Worm (Caenorhabditis elegans) whole organism, late embryonic: Measurements from ENCODE around the gene D2063.1.

Experiments
- F13H6.1 ChIP-seq: sonication (generic microtip); optimal IDR thresholded peaks from 2 replicates; lab custom pipeline; 2016; ENCODE audit warnings: missing genetic modification characterization, missing compliant biosample characterization
- K09A11.1 ChIP-seq: sonication (generic microtip); optimal IDR thresholded peaks from 2 replicates; lab custom pipeline; 2017; ENCODE audit warnings: antibody characterized with exemption, mild to moderate bottlenecking, missing genetic modification characterization, missing compliant biosample characterization; ENCODE audit not compliant: insufficient read depth
- T23F11.4 ChIP-seq: fragments of 200-800 bp; sonication (Bioruptor generic); optimal IDR thresholded peaks from 2 replicates; lab custom pipeline; 2018; ENCODE audit warnings: mild to moderate bottlenecking, missing genetic modification characterization, missing compliant biosample characterization
- ceh-14 ChIP-seq: sonication (generic microtip); optimal IDR thresholded peaks from 2 replicates; lab custom pipeline; 2016; ENCODE audit warnings: missing genotype, missing genetic modification characterization, missing compliant biosample characterization
- ceh-2 ChIP-seq: sonication (generic microtip); optimal IDR thresholded peaks from 2 replicates; lab custom pipeline; 2016; ENCODE audit warnings: missing genotype, missing genetic modification characterization, missing compliant biosample characterization
- ceh-30 ChIP-seq: fragments of 150-350 bp; optimal IDR thresholded peaks from 2 replicates; lab custom pipeline; 2014; ENCODE audit warnings: missing biosample characterization, missing genetic modification characterization
- ceh-31 ChIP-seq: sonication (generic microtip); optimal IDR thresholded peaks from 2 replicates; lab custom pipeline; 2016; ENCODE audit warnings: missing genetic modification characterization, missing compliant biosample characterization
- ceh-34 ChIP-seq: sonication (generic microtip); optimal IDR thresholded peaks from 2 replicates; lab custom pipeline; 2016; ENCODE audit warnings: mild to moderate bottlenecking, missing genetic modification characterization, missing compliant biosample characterization
- ceh-45 ChIP-seq: fragments of 200-800 bp; sonication (Bioruptor generic); IDR thresholded peaks from 2 replicates; pipeline ENCODE4 v1.3.6; 2022; ENCODE audit warnings: missing genetic modification reagents, missing genetic modification characterization, missing compliant biosample characterization
- ceh-48 ChIP-seq: sonication (generic microtip); optimal IDR thresholded peaks from 2 replicates; lab custom pipeline; 2016; ENCODE audit warnings: missing genetic modification characterization, inconsistent platforms, missing compliant biosample characterization
- ceh-9 ChIP-seq: sonication (generic microtip); optimal IDR thresholded peaks from 2 replicates; lab custom pipeline; 2016; ENCODE audit warnings: mild to moderate bottlenecking, missing genetic modification characterization, inconsistent platforms, missing compliant biosample characterization
- dmd-4 ChIP-seq: sonication (generic microtip); optimal IDR thresholded peaks from 2 replicates; lab custom pipeline; 2016; ENCODE audit warnings: borderline replicate concordance, missing genetic modification characterization, missing compliant biosample characterization
- dve-1 ChIP-seq: sonication (generic microtip); optimal IDR thresholded peaks from 2 replicates; lab custom pipeline; 2017; ENCODE audit warnings: antibody characterized with exemption, mild to moderate bottlenecking, missing genetic modification characterization, missing compliant biosample characterization
- elt-2 ChIP-seq: sonication (generic microtip); optimal IDR thresholded peaks from 2 replicates; lab custom pipeline; 2016; ENCODE audit warnings: missing genetic modification reagents, missing genetic modification characterization, missing compliant biosample characterization
- elt-4 ChIP-seq: sonication (generic microtip); optimal IDR thresholded peaks from 2 replicates; lab custom pipeline; 2016; ENCODE audit warnings: missing genetic modification characterization, missing compliant biosample characterization
- ets-4 ChIP-seq: sonication (generic microtip); optimal IDR thresholded peaks from 2 replicates; lab custom pipeline; 2016; ENCODE audit warnings: missing genetic modification characterization, missing compliant biosample characterization
- eyg-1 ChIP-seq: sonication (generic microtip); optimal IDR thresholded peaks from 2 replicates; lab custom pipeline; 2016; ENCODE audit warnings: missing genotype, missing genetic modification characterization, missing compliant biosample characterization
- fax-1 ChIP-seq: sonication (generic microtip); optimal IDR thresholded peaks from 2 replicates; lab custom pipeline; 2016; ENCODE audit warnings: missing genotype, missing genetic modification characterization, missing compliant biosample characterization
- fkh-10 ChIP-seq: fragments of 150-350 bp; optimal IDR thresholded peaks from 2 replicates; lab custom pipeline; 2014; ENCODE audit warnings: missing biosample characterization, missing genetic modification reagents, missing genetic modification characterization
- fkh-6 ChIP-seq: sonication (generic microtip); optimal IDR thresholded peaks from 2 replicates; lab custom pipeline; 2016; ENCODE audit warnings: missing genetic modification characterization, missing compliant biosample characterization
- gmeb-2 ChIP-seq: sonication (generic microtip); optimal IDR thresholded peaks from 2 replicates; lab custom pipeline; 2016; ENCODE audit warnings: missing genetic modification characterization, inconsistent platforms, missing compliant biosample characterization
- hlh-13 ChIP-seq: fragments of 200-800 bp; sonication (Bioruptor generic); optimal IDR thresholded peaks from 2 replicates; lab custom pipeline; 2018; ENCODE audit warnings: mild to moderate bottlenecking, missing genetic modification characterization, missing compliant biosample characterization
- hlh-6 ChIP-seq: sonication (generic microtip); optimal IDR thresholded peaks from 2 replicates; lab custom pipeline; 2016; ENCODE audit warnings: missing genotype, missing genetic modification characterization, missing compliant biosample characterization
- hlh-8 ChIP-seq: sonication (generic microtip); optimal IDR thresholded peaks from 2 replicates; lab custom pipeline; 2016; ENCODE audit warnings: missing genotype, missing genetic modification characterization, missing compliant biosample characterization
- lim-6 ChIP-seq: sonication (generic microtip); optimal IDR thresholded peaks from 2 replicates; lab custom pipeline; 2016; ENCODE audit warnings: missing genetic modification characterization, missing compliant biosample characterization
- mec-3 ChIP-seq: sonication (generic microtip); optimal IDR thresholded peaks from 2 replicates; lab custom pipeline; 2016; ENCODE audit warnings: borderline replicate concordance, missing genetic modification characterization, missing compliant biosample characterization
- nfya-1 ChIP-seq: sonication (generic microtip); optimal IDR thresholded peaks from 2 replicates; lab custom pipeline; 2017; ENCODE audit warnings: missing genetic modification characterization, mild to moderate bottlenecking, missing compliant biosample characterization, antibody characterized with exemption, moderate library complexity
- nhr-11 ChIP-seq: fragments of 150-350 bp; optimal IDR thresholded peaks from 2 replicates; lab custom pipeline; 2014; ENCODE audit warnings: missing biosample characterization, missing genetic modification characterization
- nhr-232 ChIP-seq: sonication (generic microtip); optimal IDR thresholded peaks from 2 replicates; lab custom pipeline; 2016; ENCODE audit warnings: missing genetic modification characterization, missing compliant biosample characterization
- pax-1 ChIP-seq: fragments of 150-350 bp; optimal IDR thresholded peaks from 2 replicates; lab custom pipeline; 2014; ENCODE audit warnings: missing biosample characterization, missing genetic modification characterization
- pqm-1 ChIP-seq: sonication (generic microtip); optimal IDR thresholded peaks from 2 replicates; lab custom pipeline; 2016; ENCODE audit warnings: missing genetic modification characterization, missing compliant biosample characterization
- pros-1 ChIP-seq: fragments of 150-350 bp; optimal IDR thresholded peaks from 2 replicates; lab custom pipeline; 2014; ENCODE audit warnings: missing biosample characterization, missing genetic modification reagents, missing genetic modification characterization
- rnt-1 ChIP-seq: sonication (generic microtip); optimal IDR thresholded peaks from 2 replicates; lab custom pipeline; 2016; ENCODE audit warnings: missing genetic modification characterization, missing compliant biosample characterization
- syd-9 ChIP-seq: sonication (generic microtip); optimal IDR thresholded peaks from 2 replicates; lab custom pipeline; 2016; ENCODE audit warnings: mild to moderate bottlenecking, missing genetic modification characterization, moderate library complexity, missing compliant biosample characterization
- tbx-2 ChIP-seq: sonication (generic microtip); optimal IDR thresholded peaks from 2 replicates; lab custom pipeline; 2016; ENCODE audit warnings: missing genetic modification characterization, missing compliant biosample characterization
- tbx-7 ChIP-seq: sonication (generic microtip); optimal IDR thresholded peaks from 2 replicates; lab custom pipeline; 2016; ENCODE audit warnings: missing genotype, missing genetic modification characterization, missing compliant biosample characterization
- ttx-3 ChIP-seq: sonication (generic microtip); optimal IDR thresholded peaks from 2 replicates; lab custom pipeline; 2016; ENCODE audit warnings: missing genetic modification reagents, missing genetic modification characterization, missing compliant biosample characterization
- unc-3 ChIP-seq, 2 experiments: fragments of 200-800 bp in 1 of 2; sonication (Bioruptor generic) in 1 of 2; sonication (generic microtip) in 1 of 2; conservative IDR thresholded peaks in 1 of 2; optimal IDR thresholded peaks in 1 of 2; 2 replicates each; pipeline versions ENCODE4 v1.3.6 to Lab custom; 2016 to 2022; ENCODE audit warnings: missing compliant biosample characterization in 2 of 2, missing genetic modification characterization in 2 of 2, missing genetic modification reagents in 1 of 2
- unc-42 ChIP-seq: sonication (generic microtip); optimal IDR thresholded peaks from 2 replicates; lab custom pipeline; 2016; ENCODE audit warnings: missing genotype, missing genetic modification characterization, missing compliant biosample characterization
- zip-5 ChIP-seq: sonication (generic microtip); optimal IDR thresholded peaks from 2 replicates; lab custom pipeline; 2016; ENCODE audit warnings: missing genetic modification characterization, missing compliant biosample characterization
- ztf-16 ChIP-seq: sonication (generic microtip); optimal IDR thresholded peaks from 2 replicates; lab custom pipeline; 2017; ENCODE audit warnings: missing genetic modification characterization, missing compliant biosample characterization

The D2063.1 gene

DNA sequence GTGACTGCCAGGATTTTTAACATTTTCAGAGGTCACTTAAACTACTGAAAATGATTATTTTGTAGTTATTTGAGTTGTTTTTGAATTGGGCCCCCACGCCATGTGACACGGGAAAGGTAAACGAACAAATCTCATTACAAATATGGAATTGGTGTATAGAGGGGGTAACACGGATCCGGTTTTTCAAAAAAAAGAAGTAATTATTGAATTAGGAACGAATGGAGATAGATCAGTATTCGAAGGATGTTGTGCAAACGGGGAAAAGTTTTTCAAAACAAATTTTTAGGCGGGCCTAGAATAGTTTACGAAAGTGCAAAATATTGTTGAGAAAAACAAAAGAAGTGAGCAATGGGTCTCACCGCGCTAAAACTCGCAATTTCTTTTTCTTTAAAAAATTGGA lies 39.5 kb downstream of the D2063.1 start, which contains the start of gene F32D1.11:
TSS of gene F32D1.11 (minus strand) at position 101 of the 400 bp plus-strand sequence.
- no peak for TF ChIP-seq ztf-16 (tag; lab: Kevin White, UChicago)
- TF ChIP-seq zip-5: no peak
- no peak for TF ChIP-seq pax-1
- no peak for TF ChIP-seq fax-1 (tag; lab: Kevin White, UChicago)
- no peak for TF ChIP-seq nhr-11 (tag; lab: Kevin White, UChicago)
- TF ChIP-seq unc-3 (GFP tag; conservative IDR thresholded peaks at IDR 0.05; lab: Robert Waterston, UW): no peak
- no peak for TF ChIP-seq unc-3 (tag; optimal IDR thresholded peaks at IDR 0.05; lab: Kevin White, UChicago)
- TF ChIP-seq fkh-10 (GFP tag; lab: Kevin White, UChicago): no peak
- no peak for TF ChIP-seq ceh-45 (GFP tag; lab: Robert Waterston, UW)
- TF ChIP-seq, all 69 proteins: peak for 0

DNA sequence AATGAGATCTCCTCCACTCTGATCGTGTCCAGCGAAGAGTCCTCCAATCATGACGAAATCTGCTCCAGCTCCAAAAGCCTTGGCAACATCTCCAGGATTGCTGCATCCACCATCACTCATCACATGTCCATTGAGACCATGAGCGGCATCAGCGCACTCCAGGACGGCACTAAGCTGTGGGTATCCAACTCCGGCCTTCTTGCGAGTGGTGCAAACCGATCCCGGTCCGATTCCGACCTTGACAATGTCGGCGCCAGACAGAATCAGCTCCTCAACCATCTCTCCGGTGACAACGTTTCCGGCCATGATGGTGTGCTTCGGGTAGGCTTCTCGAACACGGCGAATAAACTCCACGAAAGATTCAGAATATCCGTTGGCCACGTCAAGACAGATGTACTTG lies 43.6 kb downstream of the D2063.1 start:
- TF ChIP-seq ceh-34 (no peak), fkh-6 (tag; lab: Kevin White, UChicago) (no peak), gmeb-2 (no peak), syd-9 (tag; lab: Kevin White, UChicago) (no peak)
- TF ChIP-seq, all 69 proteins: peak for 0

DNA sequence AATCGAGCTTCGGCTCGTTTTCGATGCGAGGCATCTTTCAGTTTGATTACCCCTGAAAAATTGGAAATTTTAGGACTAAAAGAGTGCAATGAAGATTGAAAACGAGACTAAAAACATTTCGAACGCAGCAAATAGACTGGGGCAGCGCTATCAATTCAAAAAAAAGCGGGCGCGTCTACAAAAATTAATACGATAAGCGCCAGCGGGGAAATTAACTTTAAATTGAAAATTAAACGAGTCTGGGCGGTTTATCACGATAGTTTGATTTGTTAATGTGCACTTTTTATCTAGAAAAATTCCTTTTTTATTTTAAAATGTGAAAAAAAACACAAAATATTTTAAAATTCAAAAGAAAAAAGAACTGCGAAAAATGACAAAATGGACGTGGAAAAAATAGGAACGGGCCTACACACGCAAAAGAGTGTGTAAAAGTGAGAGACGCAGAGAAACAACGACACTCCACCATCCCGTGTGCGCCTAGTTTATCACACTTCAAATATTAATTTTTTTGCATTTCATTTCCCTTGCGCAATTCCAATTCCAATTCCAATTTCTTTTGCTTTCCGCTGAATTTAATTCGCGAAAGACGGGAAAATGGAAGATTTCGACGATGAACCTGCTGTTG lies 44.5 kb downstream of the D2063.1 start, which contains the start of the genes gmpr-1 and fipp-1:
TSS of gene gmpr-1 (minus strand) at position 75 of the 625 bp plus-strand sequence.
TSS of gene fipp-1 (plus strand) at position 499 of the 625 bp plus-strand sequence.
- TF ChIP-seq eyg-1 (tag; lab: Kevin White, UChicago) (no peak), hlh-13 (no peak), lim-6 (tag; lab: Kevin White, UChicago) (no peak), ets-4 (tag; lab: Kevin White, UChicago) (no peak), ceh-14 (tag; lab: Kevin White, UChicago) (peak; percentile 22), unc-3 (GFP tag; conservative IDR thresholded peaks at IDR 0.05; lab: Robert Waterston, UW) (no peak), unc-3 (tag; optimal IDR thresholded peaks at IDR 0.05; lab: Kevin White, UChicago) (no peak), ceh-2 (tag; lab: Kevin White, UChicago) (no peak), ttx-3 (no peak), nfya-1 (peak; percentile 29), zip-5 (no peak), K09A11.1 (tag; lab: Kevin White, UChicago) (no peak), elt-4 (tag; lab: Kevin White, UChicago) (no peak), T23F11.4 (GFP tag; lab: Kevin White, UChicago) (no peak), pqm-1 (tag; lab: Kevin White, UChicago) (no peak), tbx-7 (tag; lab: Kevin White, UChicago) (no peak), ceh-30 (tag; lab: Kevin White, UChicago) (no peak), elt-2 (tag; lab: Kevin White, UChicago) (peak; percentile 32), ceh-9 (tag; lab: Kevin White, UChicago) (no peak), hlh-6 (tag; lab: Kevin White, UChicago) (no peak), dve-1 (tag; lab: Kevin White, UChicago) (no peak), fax-1 (tag; lab: Kevin White, UChicago) (no peak), F13H6.1 (no peak), dmd-4 (tag; lab: Kevin White, UChicago) (no peak), fkh-10 (GFP tag; lab: Kevin White, UChicago) (no peak), ceh-48 (tag; lab: Kevin White, UChicago) (no peak), hlh-8 (no peak), mec-3 (tag; lab: Kevin White, UChicago) (no peak), unc-42 (tag; lab: Kevin White, UChicago) (peak; percentile 43), pros-1 (no peak), ceh-34 (no peak), tbx-2 (no peak), ceh-31 (peak; percentile 12), nhr-232 (tag; lab: Kevin White, UChicago) (no peak), rnt-1 (tag; lab: Kevin White, UChicago) (no peak)
